Worm (Caenorhabditis elegans) whole organism, L1 larva: ENCODE results near the gene C03E10.1.

Experiments
- ceh-82 ChIP-seq, 3 experiments: fragments of 150-350 bp in 1 of 3; sonication (generic microtip) in 2 of 3; optimal IDR thresholded peaks; 2 replicates each; lab custom pipeline; 2014 to 2017; ENCODE audit warnings: missing biosample characterization in 3 of 3, missing genetic modification characterization in 3 of 3
- lsy-2 ChIP-seq, 2 experiments: fragments of 150-350 bp; optimal IDR thresholded peaks; 2 replicates each; lab custom pipeline; 2014; ENCODE audit warnings: missing biosample characterization in 2 of 2, missing genetic modification characterization in 2 of 2
- unc-62 ChIP-seq: fragments of 150-350 bp; optimal IDR thresholded peaks from 2 replicates; lab custom pipeline; 2014; ENCODE audit warnings: missing biosample characterization, missing genetic modification reagents, missing genetic modification characterization
- ztf-11 ChIP-seq, 2 experiments: sonication (generic microtip); optimal IDR thresholded peaks; 2 replicates each; lab custom pipeline; 2016 to 2017; ENCODE audit warnings: missing genetic modification characterization in 2 of 2, missing biosample characterization in 1 of 2, missing compliant biosample characterization in 1 of 2

DNA sequence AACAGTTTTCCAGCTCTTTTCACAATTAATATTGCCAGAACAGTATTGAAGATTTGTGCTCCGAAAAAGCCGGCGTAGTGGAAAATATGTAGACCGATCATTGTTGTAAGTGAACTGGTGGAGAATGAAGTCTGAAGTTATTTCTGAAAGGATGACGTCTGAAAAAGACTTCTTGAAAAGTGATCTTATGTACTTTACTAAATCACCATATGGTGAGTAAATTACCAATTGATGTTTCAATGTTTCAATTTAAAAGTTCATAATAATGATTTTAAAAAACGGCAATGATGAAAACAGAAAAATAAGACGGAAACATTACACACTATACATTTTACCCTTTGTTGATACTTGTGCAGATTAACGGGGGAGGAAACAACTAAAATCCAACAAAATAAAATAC is 32.7 kb downstream of the C03E10.1 start, which contains the start of gene str-141:
- TF ChIP-seq ceh-82 (tag; optimal IDR thresholded peaks at IDR 0.05; lab: Kevin White, UChicago) (no peak), ztf-11 (tag; optimal IDR thresholded peaks at IDR 0.05; lab: Kevin White, UChicago) (no peak), unc-62 (no peak), lsy-2 (tag; optimal IDR thresholded peaks at IDR 0.05; lab: Kevin White, UChicago) (no peak)
